Worm (Caenorhabditis elegans) whole organism, L2 larva: ENCODE data around the gene Y54G2A.32.
"Not testable (repeated sequence)": the region's sequence is repeated elsewhere in the genome, so short reads cannot be mapped to it uniquely, and the experiment has no call there.

Source experiments
- C34F6.9 ChIP-seq: fragments of 150-350 bp; optimal IDR thresholded peaks from 2 replicates; lab custom pipeline; 2014; ENCODE audit warnings: missing biosample characterization, missing genetic modification characterization
- F13H6.1 ChIP-seq: sonication (generic microtip); optimal IDR thresholded peaks from 2 replicates; lab custom pipeline; 2016; ENCODE audit warnings: missing genetic modification characterization, missing compliant biosample characterization
- R02D3.7 ChIP-seq: fragments of 150-350 bp; optimal IDR thresholded peaks from 2 replicates; lab custom pipeline; 2014; ENCODE audit warnings: missing biosample characterization, missing genetic modification characterization
- Y55F3AM.14 ChIP-seq: fragments of 200-800 bp; sonication (Bioruptor generic); optimal IDR thresholded peaks from 2 replicates; lab custom pipeline; 2018; ENCODE audit warnings: mild to moderate bottlenecking, missing genetic modification characterization, missing compliant biosample characterization
- ZK546.5 ChIP-seq: sonication (generic microtip); optimal IDR thresholded peaks from 2 replicates; lab custom pipeline; 2017; ENCODE audit warnings: missing biosample characterization, missing genetic modification characterization
- alr-1 ChIP-seq: fragments of 150-350 bp; optimal IDR thresholded peaks from 2 replicates; lab custom pipeline; 2014; ENCODE audit warnings: missing biosample characterization, missing genetic modification characterization
- aly-2 ChIP-seq: fragments of 150-350 bp; optimal IDR thresholded peaks from 2 replicates; lab custom pipeline; 2014; ENCODE audit warnings: missing biosample characterization, missing genetic modification characterization
- ama-1 ChIP-seq: fragments of 150-350 bp; optimal IDR thresholded peaks from 2 replicates; lab custom pipeline; 2018; ENCODE audit warnings: inconsistent platforms
- blmp-1 ChIP-seq: sonication (generic microtip); optimal IDR thresholded peaks from 2 replicates; lab custom pipeline; 2017; ENCODE audit warnings: missing genetic modification characterization, mild to moderate bottlenecking, missing compliant biosample characterization, antibody characterized with exemption, moderate library complexity; ENCODE audit not compliant: insufficient read depth
- ceh-16 ChIP-seq: fragments of 150-350 bp; optimal IDR thresholded peaks from 2 replicates; lab custom pipeline; 2014; ENCODE audit warnings: missing biosample characterization, missing genetic modification characterization
- ceh-82 ChIP-seq: fragments of 150-350 bp; optimal IDR thresholded peaks from 2 replicates; lab custom pipeline; 2014; ENCODE audit warnings: missing biosample characterization, missing genetic modification characterization
- crh-2 ChIP-seq: sonication (generic microtip); optimal IDR thresholded peaks from 2 replicates; lab custom pipeline; 2017; ENCODE audit warnings: missing biosample characterization, missing genetic modification characterization
- dmd-4 ChIP-seq: sonication (generic microtip); optimal IDR thresholded peaks from 2 replicates; lab custom pipeline; 2017; ENCODE audit warnings: missing biosample characterization, missing genetic modification characterization
- egl-27 ChIP-seq: sonication (generic microtip); optimal IDR thresholded peaks from 3 replicates; lab custom pipeline; 2017; ENCODE audit warnings: missing biosample characterization, missing genetic modification reagents, missing genetic modification characterization
- elt-1 ChIP-seq: fragments of 150-350 bp; optimal IDR thresholded peaks from 2 replicates; lab custom pipeline; 2014; ENCODE audit warnings: missing biosample characterization, missing genetic modification characterization
- elt-3 ChIP-seq: sonication (generic microtip); optimal IDR thresholded peaks from 2 replicates; lab custom pipeline; 2017; ENCODE audit warnings: missing biosample characterization, missing genetic modification characterization
- fos-1 ChIP-seq: fragments of 150-350 bp; optimal IDR thresholded peaks from 2 replicates; lab custom pipeline; 2014; ENCODE audit warnings: missing biosample characterization, missing genetic modification characterization
- gmeb-1 ChIP-seq: fragments of 150-350 bp; optimal IDR thresholded peaks from 2 replicates; lab custom pipeline; 2014; ENCODE audit warnings: missing biosample characterization, missing genetic modification characterization
- lin-13 ChIP-seq: fragments of 150-350 bp; optimal IDR thresholded peaks from 2 replicates; lab custom pipeline; 2014; ENCODE audit warnings: missing biosample characterization, missing genetic modification reagents, missing genetic modification characterization
- lin-39 ChIP-seq: fragments of 150-350 bp; optimal IDR thresholded peaks from 2 replicates; lab custom pipeline; 2014; ENCODE audit warnings: missing biosample characterization, missing genetic modification reagents, missing genetic modification characterization
- lsy-2 ChIP-seq, 2 experiments: fragments of 150-350 bp in 1 of 2; sonication (generic microtip) in 1 of 2; optimal IDR thresholded peaks; 2 replicates each; lab custom pipeline; 2014 to 2017; ENCODE audit warnings: missing biosample characterization in 2 of 2, missing genetic modification characterization in 2 of 2
- mab-5 ChIP-seq: fragments of 150-350 bp; optimal IDR thresholded peaks from 2 replicates; lab custom pipeline; 2014; ENCODE audit warnings: missing biosample characterization, missing genetic modification characterization
- mbf-1 ChIP-seq: sonication (generic microtip); optimal IDR thresholded peaks from 2 replicates; lab custom pipeline; 2017; ENCODE audit warnings: missing biosample characterization, missing genetic modification characterization
- mdl-1 ChIP-seq, 2 experiments: fragments of 150-350 bp in 1 of 2; sonication (generic microtip) in 1 of 2; optimal IDR thresholded peaks; 2 replicates each; lab custom pipeline; 2017; ENCODE audit warnings: missing biosample characterization in 2 of 2, missing genetic modification characterization in 2 of 2
- nhr-10 ChIP-seq: sonication (generic microtip); optimal IDR thresholded peaks from 2 replicates; lab custom pipeline; 2017; ENCODE audit warnings: missing biosample characterization, missing genetic modification characterization
- nhr-11 ChIP-seq: fragments of 150-350 bp; optimal IDR thresholded peaks from 2 replicates; lab custom pipeline; 2014; ENCODE audit warnings: missing biosample characterization, missing genetic modification characterization
- nhr-12 ChIP-seq: fragments of 150-350 bp; optimal IDR thresholded peaks from 2 replicates; lab custom pipeline; 2014; ENCODE audit warnings: missing biosample characterization, missing genetic modification characterization
- nhr-129 ChIP-seq: fragments of 150-350 bp; optimal IDR thresholded peaks from 2 replicates; lab custom pipeline; 2014; ENCODE audit warnings: missing biosample characterization, missing genetic modification characterization
- nhr-23 ChIP-seq: fragments of 150-350 bp; optimal IDR thresholded peaks from 2 replicates; lab custom pipeline; 2014; ENCODE audit warnings: missing biosample characterization, missing genetic modification reagents, missing genetic modification characterization
- nhr-237 ChIP-seq: fragments of 150-350 bp; optimal IDR thresholded peaks from 2 replicates; lab custom pipeline; 2014; ENCODE audit warnings: missing biosample characterization, missing genetic modification characterization
- nhr-25 ChIP-seq: fragments of 150-350 bp; sonication (generic microtip); optimal IDR thresholded peaks from 3 replicates; lab custom pipeline; 2014; ENCODE audit warnings: missing biosample characterization, missing genetic modification characterization
- nhr-6 ChIP-seq: fragments of 150-350 bp; optimal IDR thresholded peaks from 2 replicates; lab custom pipeline; 2014; ENCODE audit warnings: missing biosample characterization, missing genetic modification characterization
- nhr-77 ChIP-seq: fragments of 150-350 bp; optimal IDR thresholded peaks from 2 replicates; lab custom pipeline; 2014; ENCODE audit warnings: missing biosample characterization, missing genetic modification characterization
- peb-1 ChIP-seq: fragments of 150-350 bp; optimal IDR thresholded peaks from 2 replicates; lab custom pipeline; 2014; ENCODE audit warnings: missing biosample characterization, missing genetic modification characterization
- sem-4 ChIP-seq: fragments of 150-350 bp; optimal IDR thresholded peaks from 2 replicates; lab custom pipeline; 2014; ENCODE audit warnings: missing biosample characterization, missing genetic modification reagents, missing genetic modification characterization
- skn-1 ChIP-seq: sonication (generic microtip); optimal IDR thresholded peaks from 2 replicates; lab custom pipeline; 2017; ENCODE audit warnings: missing biosample characterization, missing genetic modification characterization
- sma-3 ChIP-seq: sonication (generic microtip); optimal IDR thresholded peaks from 2 replicates; lab custom pipeline; 2016; ENCODE audit warnings: missing genetic modification reagents, missing genetic modification characterization, missing compliant biosample characterization
- sma-9 ChIP-seq, 2 experiments: fragments of 150-350 bp in 1 of 2; sonication (generic microtip) in 1 of 2; optimal IDR thresholded peaks; 2 replicates each; lab custom pipeline; 2014 to 2016; ENCODE audit warnings: missing genetic modification characterization in 2 of 2, mild to moderate bottlenecking in 1 of 2, missing biosample characterization in 1 of 2, missing compliant biosample characterization in 1 of 2, missing genetic modification reagents in 1 of 2, moderate library complexity in 1 of 2
- snpc-4 ChIP-seq: fragments of 150-350 bp; optimal IDR thresholded peaks from 2 replicates; lab custom pipeline; 2014; ENCODE audit warnings: missing biosample characterization, missing genetic modification characterization
- unc-39 ChIP-seq: fragments of 150-350 bp; optimal IDR thresholded peaks from 2 replicates; lab custom pipeline; 2014; ENCODE audit warnings: missing biosample characterization, missing genetic modification characterization
- unc-55 ChIP-seq: fragments of 150-350 bp; sonication (generic microtip); optimal IDR thresholded peaks from 3 replicates; lab custom pipeline; 2014; ENCODE audit warnings: missing biosample characterization, missing genetic modification reagents, missing genetic modification characterization
- unc-62 ChIP-seq: fragments of 150-350 bp; optimal IDR thresholded peaks from 2 replicates; lab custom pipeline; 2014; ENCODE audit warnings: missing biosample characterization, missing genetic modification reagents, missing genetic modification characterization
- zag-1 ChIP-seq: fragments of 150-350 bp; optimal IDR thresholded peaks from 2 replicates; lab custom pipeline; 2014; ENCODE audit warnings: missing biosample characterization, missing genetic modification characterization
- ztf-1 ChIP-seq: fragments of 200-800 bp; sonication (Bioruptor generic); conservative IDR thresholded peaks from 2 replicates; pipeline ENCODE4 v1.3.6; 2022; ENCODE audit warnings: missing genetic modification characterization, missing compliant biosample characterization
- ztf-11 ChIP-seq: sonication (generic microtip); optimal IDR thresholded peaks from 2 replicates; lab custom pipeline; 2017; ENCODE audit warnings: missing biosample characterization, missing genetic modification characterization
- ztf-4 ChIP-seq: fragments of 150-350 bp; optimal IDR thresholded peaks from 2 replicates; lab custom pipeline; 2014; ENCODE audit warnings: missing biosample characterization, missing genetic modification characterization

Gene Y54G2A.32

ce11 chrIV:2801004-2801403, 2.7 kb upstream of the Y54G2A.32 start:
- TF ChIP-seq C34F6.9 (tag; lab: Kevin White, UChicago) (peak; percentile 10), lin-13 (GFP tag; lab: Kevin White, UChicago) (peak; percentile 35), unc-55 (GFP tag; lab: Kevin White, UChicago) (peak; percentile 20), lsy-2 (tag; optimal IDR thresholded peaks at IDR 0.05; lab: Kevin White, UChicago) (peak in 1 of 2 experiments; percentile 17), ztf-11 (tag; lab: Kevin White, UChicago) (no peak)

ce11 chrIV:2801558-2801957, 2.2 kb upstream of the Y54G2A.32 start, which contains the start of gene Y54G2A.44:
Gene Y54G2A.44 (plus strand): TSS chrIV:2801858.
- not testable (repeated sequence) for TF ChIP-seq peb-1, nhr-25, ZK546.5 (tag; lab: Kevin White, UChicago)
- TF ChIP-seq, all 48 proteins: peak for 0; not testable (repeated sequence) for 48

ce11 chrIV:2802193-2802592, 1.6 kb upstream of the Y54G2A.32 start:
- TF ChIP-seq unc-55 (GFP tag; lab: Kevin White, UChicago) (peak; percentile 20), elt-3 (tag; lab: Kevin White, UChicago) (no peak)
- TF ChIP-seq, all 48 proteins: peak for 1

- TF ChIP-seq dmd-4 (tag; lab: Kevin White, UChicago), result no peak
- TF ChIP-seq zag-1, result no peak
- TF ChIP-seq skn-1 (tag; lab: Kevin White, UChicago), result peak; percentile 41
- no peak for TF ChIP-seq nhr-6 (tag; lab: Kevin White, UChicago)
- no peak for TF ChIP-seq mbf-1 (tag; lab: Kevin White, UChicago)
- no peak for TF ChIP-seq unc-62
- TF ChIP-seq nhr-237 (tag; lab: Kevin White, UChicago), result no peak
- peak; percentile 16 for TF ChIP-seq nhr-129 (tag; lab: Kevin White, UChicago)
- TF ChIP-seq sma-3 (GFP tag; lab: Kevin White, UChicago), result peak; percentile 19
- no peak for TF ChIP-seq lin-39 (tag; lab: Kevin White, UChicago)
- TF ChIP-seq nhr-12, result no peak
- no peak for TF ChIP-seq nhr-25 (tag; lab: Kevin White, UChicago)
- peak; percentile 23 for TF ChIP-seq F13H6.1 (tag; lab: Kevin White, UChicago)
- TF ChIP-seq snpc-4, result no peak
- no peak for TF ChIP-seq mab-5 (tag; lab: Kevin White, UChicago)
- TF ChIP-seq alr-1 (tag; lab: Kevin White, UChicago), result no peak
- TF ChIP-seq aly-2 (tag; lab: Kevin White, UChicago), result no peak
- no peak for TF ChIP-seq ZK546.5 (tag; lab: Kevin White, UChicago)
- TF ChIP-seq Y55F3AM.14 (GFP tag; lab: Kevin White, UChicago), result peak; percentile 11
- no peak for TF ChIP-seq ceh-16 (tag; lab: Kevin White, UChicago)
- TF ChIP-seq R02D3.7 (tag; lab: Kevin White, UChicago), result no peak
- no peak for TF ChIP-seq elt-1
- no peak for TF ChIP-seq ztf-4 (tag; lab: Kevin White, UChicago)
- no peak for TF ChIP-seq ama-1 (lab: Kevin White, UChicago)
- TF ChIP-seq peb-1 (tag; lab: Kevin White, UChicago), result no peak
- no peak for TF ChIP-seq nhr-77 (tag; lab: Kevin White, UChicago)
- TF ChIP-seq elt-3 (tag; lab: Kevin White, UChicago), result no peak
- TF ChIP-seq gmeb-1 (tag; lab: Kevin White, UChicago), result peak; percentile 42
- TF ChIP-seq blmp-1 (tag; lab: Kevin White, UChicago), result no peak
- no peak for TF ChIP-seq mdl-1 (tag; optimal IDR thresholded peaks at IDR 0.05; lab: Kevin White, UChicago)
- no peak for TF ChIP-seq sem-4 (tag; lab: Kevin White, UChicago)
- peak; percentile 90 for TF ChIP-seq fos-1 (tag; lab: Kevin White, UChicago)
- peak in 1 of 2 experiments; percentile 48 for TF ChIP-seq lsy-2 (tag; optimal IDR thresholded peaks at IDR 0.05; lab: Kevin White, UChicago)
- TF ChIP-seq unc-55 (GFP tag; lab: Kevin White, UChicago), result peak; percentile 37
- no peak for TF ChIP-seq C34F6.9 (tag; lab: Kevin White, UChicago)
- no peak for TF ChIP-seq nhr-10 (tag; lab: Kevin White, UChicago)
- no peak for TF ChIP-seq ztf-11 (tag; lab: Kevin White, UChicago)
- TF ChIP-seq crh-2 (tag; lab: Kevin White, UChicago), result peak; percentile 62
- TF ChIP-seq ztf-1, result no peak
- TF ChIP-seq egl-27 (tag; lab: Kevin White, UChicago), result no peak
- TF ChIP-seq sma-9 (GFP tag; optimal IDR thresholded peaks at IDR 0.05; lab: Kevin White, UChicago), result peak; percentile 16
- TF ChIP-seq sma-9 (tag; optimal IDR thresholded peaks at IDR 0.05; lab: Kevin White, UChicago), result no peak
- TF ChIP-seq unc-39 (tag; lab: Kevin White, UChicago), result no peak
- TF ChIP-seq nhr-11 (tag; lab: Kevin White, UChicago), result no peak
- TF ChIP-seq lin-13 (GFP tag; lab: Kevin White, UChicago), result peak; percentile 28
- TF ChIP-seq nhr-23 (tag; lab: Kevin White, UChicago), result no peak
- TF ChIP-seq ceh-82 (tag; lab: Kevin White, UChicago), result no peak
Measured at ce11 chrIV:2805525-2805924, 1.8 kb downstream of the Y54G2A.32 start, which contains the start of gene Y54G2A.45. Gene Y54G2A.45 (plus strand): TSS chrIV:2805857.
